Fruit fly (Drosophila melanogaster) whole organism, embryonic: ENCODE measurements around the gene Ten-m.

ENCODE experiments used
- Blimp-1 ChIP-seq: fragments of 200-800 bp; sonication (Bioruptor generic); optimal IDR thresholded peaks from 3 replicates; lab custom pipeline; 2018; ENCODE audit warnings: missing biosample characterization, missing genetic modification characterization, mild to moderate bottlenecking, moderate library complexity, missing genetic modification reagents
- C15 ChIP-seq: fragments of 200-800 bp; sonication (Bioruptor generic); IDR thresholded peaks from 3 replicates; pipeline ENCODE4 v1.3.6; 2022; ENCODE audit warnings: missing biosample characterization, missing genetic modification characterization
- CG11093 ChIP-seq: fragments of 200-800 bp; sonication (Bioruptor generic); IDR thresholded peaks from 3 replicates; pipeline ENCODE4 v1.3.6; 2022; ENCODE audit warnings: missing biosample characterization, missing genetic modification characterization
- CG12071 ChIP-seq: fragments of 200-800 bp; sonication (Bioruptor generic); optimal IDR thresholded peaks from 3 replicates; lab custom pipeline; 2018; ENCODE audit warnings: missing biosample characterization, mild to moderate bottlenecking, missing genetic modification characterization
- CG13123 ChIP-seq: fragments of 200-800 bp; sonication (Bioruptor generic); optimal IDR thresholded peaks from 2 replicates; lab custom pipeline; 2016; ENCODE audit warnings: missing biosample characterization, missing genetic modification characterization
- CG13287 ChIP-seq: fragments of 200-800 bp; sonication (Bioruptor generic); IDR thresholded peaks from 2 replicates; pipeline ENCODE4 v1.3.6; 2022; ENCODE audit warnings: missing biosample characterization, missing genetic modification characterization; ENCODE audit not compliant: partially characterized antibody
- CG15479 ChIP-seq: fragments of 200-800 bp; sonication (Bioruptor generic); optimal IDR thresholded peaks from 3 replicates; lab custom pipeline; 2019; ENCODE audit warnings: missing biosample characterization, mild to moderate bottlenecking, missing genetic modification characterization, moderate library complexity
- CG17612 ChIP-seq: fragments of 200-800 bp; sonication (Bioruptor generic); IDR thresholded peaks from 2 replicates; pipeline ENCODE4 v1.3.6; 2022; ENCODE audit warnings: missing biosample characterization, missing genetic modification characterization
- CG3163 ChIP-seq: fragments of 200-800 bp; sonication (Bioruptor generic); optimal IDR thresholded peaks from 3 replicates; lab custom pipeline; 2016; ENCODE audit warnings: missing biosample characterization, missing genetic modification characterization
- CG4730 ChIP-seq: fragments of 200-800 bp; sonication (Bioruptor generic); IDR thresholded peaks from 2 replicates; pipeline ENCODE4 v1.3.6; 2022; ENCODE audit warnings: missing biosample characterization, missing genetic modification characterization
- CG7839 ChIP-seq: fragments of 200-800 bp; sonication (Bioruptor generic); optimal IDR thresholded peaks from 3 replicates; lab custom pipeline; 2018; ENCODE audit warnings: missing biosample characterization, mild to moderate bottlenecking, missing genetic modification characterization, moderate library complexity
- CG7928 ChIP-seq: fragments of 200-800 bp; sonication (Bioruptor generic); optimal IDR thresholded peaks from 2 replicates; lab custom pipeline; 2017; ENCODE audit warnings: missing biosample characterization, mild to moderate bottlenecking, missing genetic modification characterization
- CG8089 ChIP-seq: fragments of 200-800 bp; sonication (Bioruptor generic); optimal IDR thresholded peaks from 3 replicates; lab custom pipeline; 2016; ENCODE audit warnings: missing biosample characterization, missing genetic modification characterization
- CG8290 ChIP-seq, 3 experiments: fragments of 200-800 bp; sonication (Bioruptor generic); optimal IDR thresholded peaks; 2 replicates each; lab custom pipeline; 2016 to 2019; ENCODE audit warnings: missing biosample characterization in 3 of 3, missing genetic modification characterization in 3 of 3, mild to moderate bottlenecking in 2 of 3, moderate library complexity in 1 of 3
- CG8478 ChIP-seq: fragments of >200 bp; optimal IDR thresholded peaks from 2 replicates; lab custom pipeline; 2018
- CG9215 ChIP-seq: fragments of 200-800 bp; sonication (Bioruptor generic); IDR thresholded peaks from 2 replicates; pipeline ENCODE4 v1.3.6; 2022; ENCODE audit warnings: missing biosample characterization, missing genetic modification characterization
- Dip3 ChIP-seq: fragments of 200-800 bp; sonication (Bioruptor generic); optimal IDR thresholded peaks from 3 replicates; lab custom pipeline; 2016; ENCODE audit warnings: missing biosample characterization, missing genetic modification characterization
- Ets65A ChIP-seq: fragments of 200-800 bp; sonication (Bioruptor generic); peaks from one replicate; lab custom pipeline; 2016; ENCODE audit warnings: missing biosample characterization, missing genetic modification characterization
- HLH4C ChIP-seq: fragments of 200-800 bp; sonication (Bioruptor generic); IDR thresholded peaks from 3 replicates; pipeline ENCODE4 v1.3.6; 2022; ENCODE audit warnings: missing biosample characterization, missing genetic modification characterization; ENCODE audit not compliant: partially characterized antibody
- HmgZ ChIP-seq: fragments of 200-800 bp; sonication (Bioruptor generic); optimal IDR thresholded peaks from 2 replicates; lab custom pipeline; 2018; ENCODE audit warnings: missing biosample characterization, mild to moderate bottlenecking, missing genetic modification characterization
- Hmx ChIP-seq: fragments of 200-800 bp; sonication (Bioruptor generic); optimal IDR thresholded peaks from 2 replicates; lab custom pipeline; 2016; ENCODE audit warnings: missing biosample characterization, missing genetic modification characterization
- Hr78 ChIP-seq, 2 experiments: fragments of 200-800 bp in 1 of 2; fragments of >200 bp in 1 of 2; sonication (Bioruptor generic) in 1 of 2; optimal IDR thresholded peaks; 2 replicates each; lab custom pipeline; 2017 to 2019; ENCODE audit warnings: missing biosample characterization in 2 of 2, missing genetic modification characterization in 2 of 2, mild to moderate bottlenecking in 1 of 2, moderate library complexity in 1 of 2
- Kr ChIP-seq: fragments of 200-800 bp; sonication (Bioruptor generic); optimal IDR thresholded peaks from 2 replicates; lab custom pipeline; 2017; ENCODE audit warnings: missing biosample characterization, mild to moderate bottlenecking, missing genetic modification characterization
- Med ChIP-seq: fragments of 200-800 bp; sonication (Bioruptor generic); peaks from one replicate; lab custom pipeline; 2016; ENCODE audit warnings: missing biosample characterization, missing genetic modification characterization, mild to moderate bottlenecking, inconsistent platforms, moderate library complexity
- Nf-YB ChIP-seq: fragments of 200-800 bp; sonication (Bioruptor generic); optimal IDR thresholded peaks from 3 replicates; lab custom pipeline; 2019; ENCODE audit warnings: missing biosample characterization, mild to moderate bottlenecking, missing genetic modification characterization, moderate library complexity
- Nf-YC ChIP-seq: fragments of 200-800 bp; optimal IDR thresholded peaks from 3 replicates; lab custom pipeline; 2019; ENCODE audit warnings: missing biosample characterization, mild to moderate bottlenecking, missing genetic modification characterization, moderate library complexity
- abd-A ChIP-seq: fragments of 200-800 bp; sonication (Bioruptor generic); optimal IDR thresholded peaks from 3 replicates; lab custom pipeline; 2019; ENCODE audit warnings: missing biosample characterization, mild to moderate bottlenecking, missing genetic modification characterization, moderate library complexity
- ap ChIP-seq: fragments of 200-800 bp; sonication (Bioruptor generic); IDR thresholded peaks from 2 replicates; pipeline ENCODE4 v1.3.6; 2022; ENCODE audit warnings: missing biosample characterization, missing genetic modification characterization
- chn ChIP-seq: fragments of 200-800 bp; sonication (Bioruptor generic); optimal IDR thresholded peaks from 2 replicates; lab custom pipeline; 2016; ENCODE audit warnings: missing biosample characterization, missing genetic modification characterization
- cwo ChIP-seq: fragments of 200-800 bp; sonication (Bioruptor generic); optimal IDR thresholded peaks from 3 replicates; lab custom pipeline; 2017; ENCODE audit warnings: missing biosample characterization, missing genetic modification characterization, mild to moderate bottlenecking, moderate library complexity, missing genetic modification reagents
- danr ChIP-seq: fragments of 200-800 bp; sonication (Bioruptor generic); IDR thresholded peaks from 2 replicates; pipeline ENCODE4 v1.3.6; 2022; ENCODE audit warnings: missing biosample characterization, missing genetic modification characterization
- grn ChIP-seq: fragments of 200-800 bp; sonication (Bioruptor generic); optimal IDR thresholded peaks from 3 replicates; lab custom pipeline; 2017; ENCODE audit warnings: missing biosample characterization, missing genetic modification characterization
- kay ChIP-seq: fragments of 200-800 bp; sonication (Bioruptor generic); optimal IDR thresholded peaks from 2 replicates; lab custom pipeline; 2016; ENCODE audit warnings: missing biosample characterization, missing genetic modification characterization
- ken ChIP-seq: fragments of 200-800 bp; sonication (Bioruptor generic); IDR thresholded peaks from 3 replicates; pipeline ENCODE4 v1.3.6; 2022; ENCODE audit warnings: missing biosample characterization, missing genetic modification characterization
- lola ChIP-seq, 3 experiments: fragments of >200 bp in 2 of 3; fragments of 200-800 bp in 1 of 3; sonication (Bioruptor generic) in 1 of 3; optimal IDR thresholded peaks; 2 replicates each; lab custom pipeline; 2017 to 2019; ENCODE audit warnings: missing biosample characterization in 3 of 3, missing genetic modification characterization in 3 of 3, mild to moderate bottlenecking in 1 of 3, moderate library complexity in 1 of 3
- oc ChIP-seq: fragments of 200-800 bp; sonication (Bioruptor generic); optimal IDR thresholded peaks from 2 replicates; lab custom pipeline; 2018; ENCODE audit warnings: missing biosample characterization, mild to moderate bottlenecking, missing genetic modification characterization, moderate library complexity
- prd ChIP-seq, 3 experiments: fragments of >200 bp in 2 of 3; fragments of 200-800 bp in 1 of 3; sonication (Bioruptor generic) in 1 of 3; optimal IDR thresholded peaks in 2 of 3; IDR thresholded peaks in 1 of 3; 2 replicates in 2 of 3; 3 replicates in 1 of 3; pipeline versions ENCODE4 v1.3.6 to Lab custom; 2017 to 2022; ENCODE audit warnings: missing biosample characterization in 1 of 3, missing genetic modification characterization in 1 of 3
- row ChIP-seq: fragments of 200-800 bp; sonication (Bioruptor generic); IDR thresholded peaks from 3 replicates; pipeline ENCODE4 v1.3.6; 2022; ENCODE audit warnings: missing biosample characterization, missing genetic modification characterization
- sd ChIP-seq: fragments of 200-800 bp; sonication (Bioruptor generic); optimal IDR thresholded peaks from 3 replicates; lab custom pipeline; 2018; ENCODE audit warnings: missing biosample characterization, mild to moderate bottlenecking, missing genetic modification characterization, moderate library complexity
- sisA ChIP-seq: fragments of 200-800 bp; sonication (Bioruptor generic); IDR thresholded peaks from 2 replicates; pipeline ENCODE4 v1.3.6; 2022; ENCODE audit warnings: missing biosample characterization, missing genetic modification characterization
- sr ChIP-seq: fragments of 200-800 bp; sonication (Bioruptor generic); IDR thresholded peaks from 3 replicates; pipeline ENCODE4 v1.3.6; 2022; ENCODE audit warnings: missing biosample characterization, missing genetic modification characterization

Ten-m gene

DNA sequence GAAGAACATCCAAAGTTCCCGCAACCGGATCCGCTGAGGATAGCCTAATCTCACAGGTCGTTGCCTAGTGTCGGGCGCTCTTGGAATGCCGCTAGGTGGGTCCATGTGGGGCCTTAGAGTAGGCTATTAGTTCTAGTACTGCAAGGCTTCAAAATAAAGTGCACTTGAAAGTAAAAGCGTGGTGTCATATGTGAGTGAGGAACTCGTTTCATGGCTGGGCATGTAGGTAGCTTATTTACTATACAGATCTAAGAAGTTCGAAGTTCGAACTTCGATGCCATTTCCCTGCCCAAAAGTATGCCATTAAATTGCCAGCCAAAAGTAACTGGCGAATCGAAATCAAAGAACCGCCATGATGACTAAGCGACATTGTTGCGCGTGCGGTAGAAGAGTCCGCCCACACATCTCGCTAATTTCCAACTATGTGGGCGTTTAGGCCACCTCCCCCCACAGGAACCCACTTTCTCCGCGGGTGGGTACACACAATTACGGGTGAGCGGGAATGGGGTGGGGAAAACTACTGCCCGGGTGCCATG, 48.4 kb upstream of the Ten-m start:
- TF ChIP-seq sr (GFP tag; lab: Robert Waterston, UW) (0 out of 3 replicates have a peak, but pooled peaks have one; percentile 9), Med (peak; percentile 25), CG8290 (GFP tag; optimal IDR thresholded peaks at IDR 0.05; lab: Kevin White, UChicago) (no peak), CG8290 (tag; optimal IDR thresholded peaks at IDR 0.05; lab: Kevin White, UChicago) (peak in 1 of 2 experiments; percentile 48), Blimp-1 (GFP tag; lab: Kevin White, UChicago) (peak; percentile 75), ap (GFP tag; lab: Robert Waterston, UW) (no peak), prd (optimal IDR thresholded peaks at IDR 0.05; lab: Kevin White, UChicago) (no peak), prd (GFP tag; IDR thresholded peaks at IDR 0.05; lab: Robert Waterston, UW) (no peak), sd (tag; lab: Kevin White, UChicago) (peak; percentile 13), grn (GFP tag; lab: Kevin White, UChicago) (no peak), lola (GFP tag; optimal IDR thresholded peaks at IDR 0.05; lab: Kevin White, UChicago) (peak in 1 of 3 experiments; percentile 14), Nf-YB (GFP tag; lab: Kevin White, UChicago) (peak; percentile 25), CG17612 (peak; percentile 34; the same call in 1 of the 2 replicates), kay (GFP tag; lab: Kevin White, UChicago) (peak; percentile 23), chn (GFP tag; lab: Kevin White, UChicago) (no peak), Hmx (no peak), HmgZ (peak; percentile 29), CG4730 (no peak), sisA (GFP tag; lab: Robert Waterston, UW) (no peak), Nf-YC (tag; lab: Kevin White, UChicago) (peak; percentile 31), Hr78 (GFP tag; optimal IDR thresholded peaks at IDR 0.05; lab: Kevin White, UChicago) (peak in 1 of 2 experiments; percentile 13), danr (GFP tag; lab: Robert Waterston, UW) (no peak), CG8478 (lab: Kevin White, UChicago) (peak; percentile 74), Kr (GFP tag; lab: Kevin White, UChicago) (no peak)

DNA sequence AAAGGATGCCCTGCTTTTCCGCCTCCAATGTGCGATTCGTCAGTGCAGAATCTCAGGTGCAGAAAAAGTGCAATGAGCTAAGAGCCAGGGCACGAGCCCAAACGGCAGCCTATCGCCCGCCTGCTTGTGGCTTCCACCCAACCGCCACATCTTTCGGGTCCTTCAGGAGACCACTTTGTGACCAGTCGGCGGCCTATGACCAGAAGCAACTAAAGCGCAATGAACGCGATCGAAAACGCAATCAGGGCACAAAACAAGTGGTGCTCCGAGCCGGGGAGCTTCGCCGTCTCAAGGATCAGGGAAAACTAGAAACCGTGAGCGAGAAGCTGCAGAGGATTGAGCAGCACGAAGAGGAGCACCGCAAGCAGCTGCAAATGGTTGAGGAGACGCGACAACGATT, 46.7 kb upstream of the Ten-m start, which contains the start of gene CG11449:
CG11449 (plus strand) TSS at position 6 of the 400 bp plus-strand sequence.
- TF ChIP-seq C15: no peak
- TF ChIP-seq CG13287: no peak
- TF ChIP-seq Dip3 (GFP tag; lab: Kevin White, UChicago): no peak
- no peak for TF ChIP-seq CG12071 (GFP tag; lab: Kevin White, UChicago)
- TF ChIP-seq CG8089 (GFP tag; lab: Kevin White, UChicago): no peak
- no peak for TF ChIP-seq CG11093 (GFP tag; lab: Robert Waterston, UW)
- no peak for TF ChIP-seq row (GFP tag; lab: Robert Waterston, UW)
- peak; percentile 90 for TF ChIP-seq Ets65A (GFP tag; lab: Kevin White, UChicago)
- no peak for TF ChIP-seq cwo
- no peak for TF ChIP-seq CG13123
- TF ChIP-seq CG8478 (lab: Kevin White, UChicago): peak; percentile 21

DNA sequence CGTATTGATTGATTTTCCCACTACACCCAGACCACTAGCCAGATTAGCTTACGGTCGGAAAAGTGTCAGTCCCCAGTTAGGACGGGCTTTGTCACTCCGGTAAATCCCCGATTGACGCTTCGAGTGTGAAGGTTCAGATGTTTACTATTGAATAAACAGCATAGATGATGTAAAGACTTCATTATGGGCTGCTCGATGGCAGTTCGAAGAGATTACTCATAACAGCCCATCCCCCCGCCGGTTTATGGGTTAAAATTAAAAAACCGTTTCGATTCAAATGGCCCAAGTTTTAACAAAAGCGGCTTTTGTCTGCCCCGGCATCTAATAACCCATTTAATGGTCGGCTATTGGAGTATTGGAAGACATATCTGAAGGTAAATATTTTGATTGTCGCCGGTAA, 29.4 kb upstream of the Ten-m start:
- TF ChIP-seq ken (GFP tag; lab: Robert Waterston, UW): no peak
- TF ChIP-seq abd-A (tag; lab: Kevin White, UChicago): peak; percentile 15
- TF ChIP-seq CG7839 (tag; lab: Kevin White, UChicago): no peak
- peak; percentile 95 for TF ChIP-seq oc (tag; lab: Kevin White, UChicago)
- TF ChIP-seq CG7928: no peak
- TF ChIP-seq HLH4C (GFP tag; lab: Robert Waterston, UW): no peak
- TF ChIP-seq CG9215 (GFP tag; lab: Robert Waterston, UW): no peak
- no peak for TF ChIP-seq CG15479
- no peak for TF ChIP-seq CG3163 (GFP tag; lab: Kevin White, UChicago)
- TF ChIP-seq, all 482 proteins: peak for 2
